Worm (Caenorhabditis elegans) whole organism, L1 larva: ENCODE results near the gene twk-7.

Experiments used
- C04F5.9 ChIP-seq: sonication (generic microtip); optimal IDR thresholded peaks from 2 replicates; lab custom pipeline; 2016; ENCODE audit warnings: missing genetic modification characterization, missing compliant biosample characterization
- C16A3.4 ChIP-seq: fragments of 150-350 bp; optimal IDR thresholded peaks from 2 replicates; lab custom pipeline; 2014; ENCODE audit warnings: missing biosample characterization, missing genetic modification characterization
- alr-1 ChIP-seq: fragments of 200-800 bp; sonication (Bioruptor generic); optimal IDR thresholded peaks from 2 replicates; lab custom pipeline; 2018; ENCODE audit warnings: borderline replicate concordance, mild to moderate bottlenecking, missing genetic modification characterization, missing compliant biosample characterization
- aly-2 ChIP-seq: fragments of 150-350 bp; optimal IDR thresholded peaks from 2 replicates; lab custom pipeline; 2014; ENCODE audit warnings: missing biosample characterization, missing genetic modification characterization
- ama-1 ChIP-seq: fragments of 150-350 bp; optimal IDR thresholded peaks from 2 replicates; lab custom pipeline; 2014
- ceh-88 ChIP-seq: fragments of 200-800 bp; sonication (Bioruptor generic); IDR thresholded peaks from 2 replicates; pipeline ENCODE4 v1.3.6; 2022; ENCODE audit warnings: missing genetic modification characterization, missing compliant biosample characterization
- ceh-90 ChIP-seq: sonication (generic microtip); optimal IDR thresholded peaks from 2 replicates; lab custom pipeline; 2016; ENCODE audit warnings: missing genetic modification characterization, missing compliant biosample characterization
- dpl-1 ChIP-seq, 3 experiments: fragments of 150-350 bp in 2 of 3; sonication (generic microtip) in 1 of 3; optimal IDR thresholded peaks; 2 replicates each; lab custom pipeline; 2014 to 2017; ENCODE audit warnings: missing biosample characterization in 3 of 3, missing genetic modification characterization in 3 of 3, missing genetic modification reagents in 3 of 3
- dsc-1 ChIP-seq: sonication (generic microtip); optimal IDR thresholded peaks from 2 replicates; lab custom pipeline; 2016; ENCODE audit warnings: mild to moderate bottlenecking, missing genetic modification characterization, missing compliant biosample characterization
- efl-1 ChIP-seq, 4 experiments: fragments of 150-350 bp; optimal IDR thresholded peaks in 3 of 4; peaks in 1 of 4; 1 replicate in 1 of 4; 2 replicates in 3 of 4; lab custom pipeline; 2014; ENCODE audit warnings: missing biosample characterization in 2 of 4, missing genetic modification characterization in 2 of 4, missing genetic modification reagents in 2 of 4
- efl-3 ChIP-seq: fragments of 200-800 bp; sonication (Bioruptor generic); optimal IDR thresholded peaks from 2 replicates; lab custom pipeline; 2018; ENCODE audit warnings: mild to moderate bottlenecking, missing genetic modification characterization, missing compliant biosample characterization
- egl-13 ChIP-seq: sonication (generic microtip); optimal IDR thresholded peaks from 2 replicates; lab custom pipeline; 2016; ENCODE audit warnings: missing genotype, missing genetic modification reagents, missing genetic modification characterization, missing compliant biosample characterization
- elt-2 ChIP-seq: sonication (generic microtip); optimal IDR thresholded peaks from 2 replicates; lab custom pipeline; 2016; ENCODE audit warnings: missing genetic modification characterization, mild to moderate bottlenecking, inconsistent platforms, missing compliant biosample characterization, missing genetic modification reagents
- elt-3 ChIP-seq, 6 experiments: fragments of 150-350 bp in 1 of 6; sonication (generic microtip); optimal IDR thresholded peaks; 2 replicates each; lab custom pipeline; 2017 to 2018; ENCODE audit warnings: missing biosample characterization in 6 of 6, missing genetic modification characterization in 6 of 6, inconsistent platforms in 1 of 6
- fkh-10 ChIP-seq: sonication (generic microtip); optimal IDR thresholded peaks from 2 replicates; lab custom pipeline; 2017; ENCODE audit warnings: missing biosample characterization, missing genetic modification reagents, missing genetic modification characterization
- hpl-2 ChIP-seq: fragments of 150-350 bp; optimal IDR thresholded peaks from 2 replicates; lab custom pipeline; 2014; ENCODE audit warnings: missing biosample characterization, missing genetic modification reagents, missing genetic modification characterization
- lin-13 ChIP-seq: fragments of 150-350 bp; optimal IDR thresholded peaks from 2 replicates; lab custom pipeline; 2014; ENCODE audit warnings: missing biosample characterization, missing genetic modification reagents, missing genetic modification characterization
- lin-14 ChIP-seq: fragments of 200-800 bp; sonication (Bioruptor generic); optimal IDR thresholded peaks from 2 replicates; lab custom pipeline; 2018; ENCODE audit warnings: mild to moderate bottlenecking, missing genetic modification characterization, moderate library complexity, missing compliant biosample characterization
- lin-15B ChIP-seq: fragments of 150-350 bp; sonication (generic microtip); optimal IDR thresholded peaks from 3 replicates; lab custom pipeline; 2014; ENCODE audit warnings: missing biosample characterization, missing genetic modification characterization
- lin-35 ChIP-seq, 2 experiments: fragments of 150-350 bp; optimal IDR thresholded peaks; 2 replicates each; lab custom pipeline; 2014; ENCODE audit warnings: missing biosample characterization in 2 of 2, missing genetic modification characterization in 2 of 2, missing genetic modification reagents in 2 of 2
- lin-39 ChIP-seq: fragments of 150-350 bp; optimal IDR thresholded peaks from 2 replicates; lab custom pipeline; 2014; ENCODE audit warnings: missing biosample characterization, missing genetic modification reagents, missing genetic modification characterization
- lir-3 ChIP-seq: sonication (generic microtip); optimal IDR thresholded peaks from 2 replicates; lab custom pipeline; 2016; ENCODE audit warnings: mild to moderate bottlenecking, missing genetic modification characterization, moderate library complexity, missing compliant biosample characterization; ENCODE audit not compliant: poor library complexity
- lsy-2 ChIP-seq, 2 experiments: fragments of 150-350 bp; optimal IDR thresholded peaks; 2 replicates each; lab custom pipeline; 2014; ENCODE audit warnings: missing biosample characterization in 2 of 2, missing genetic modification characterization in 2 of 2
- mdl-1 ChIP-seq, 2 experiments: fragments of 150-350 bp; optimal IDR thresholded peaks; 2 replicates each; lab custom pipeline; 2014 to 2017; ENCODE audit warnings: missing biosample characterization in 2 of 2, missing genetic modification characterization in 2 of 2, inconsistent platforms in 1 of 2
- nhr-11 ChIP-seq: fragments of 150-350 bp; optimal IDR thresholded peaks from 2 replicates; lab custom pipeline; 2014; ENCODE audit warnings: missing biosample characterization, missing genetic modification characterization
- nhr-19 ChIP-seq: fragments of 200-800 bp; sonication (Bioruptor generic); conservative IDR thresholded peaks from 2 replicates; pipeline ENCODE4 v1.3.6; 2022; ENCODE audit warnings: missing genetic modification characterization, missing compliant biosample characterization
- nhr-20 ChIP-seq: sonication (generic microtip); optimal IDR thresholded peaks from 2 replicates; lab custom pipeline; 2016; ENCODE audit warnings: mild to moderate bottlenecking, missing genetic modification characterization, missing compliant biosample characterization
- nhr-47 ChIP-seq: sonication (generic microtip); optimal IDR thresholded peaks from 2 replicates; lab custom pipeline; 2016; ENCODE audit warnings: mild to moderate bottlenecking, missing genetic modification characterization, moderate library complexity, missing compliant biosample characterization
- nhr-71 ChIP-seq: sonication (generic microtip); optimal IDR thresholded peaks from 2 replicates; lab custom pipeline; 2016; ENCODE audit warnings: mild to moderate bottlenecking, missing genetic modification characterization, moderate library complexity, missing compliant biosample characterization
- nhr-85 ChIP-seq: sonication (generic microtip); peaks from one replicate; lab custom pipeline; 2016; ENCODE audit warnings: missing genetic modification characterization, inconsistent platforms, missing compliant biosample characterization
- nhr-90 ChIP-seq: sonication (generic microtip); optimal IDR thresholded peaks from 2 replicates; lab custom pipeline; 2016; ENCODE audit warnings: mild to moderate bottlenecking, missing genetic modification characterization, missing compliant biosample characterization; ENCODE audit not compliant: poor library complexity
- pag-3 ChIP-seq: sonication (generic microtip); optimal IDR thresholded peaks from 2 replicates; lab custom pipeline; 2017; ENCODE audit warnings: missing genetic modification characterization, mild to moderate bottlenecking, missing compliant biosample characterization, antibody characterized with exemption, borderline replicate concordance; ENCODE audit not compliant: insufficient read depth
- rnt-1 ChIP-seq: sonication (generic microtip); optimal IDR thresholded peaks from 2 replicates; lab custom pipeline; 2016; ENCODE audit warnings: mild to moderate bottlenecking, missing genetic modification characterization, moderate library complexity, missing compliant biosample characterization
- skn-1 ChIP-seq: fragments of 150-350 bp; optimal IDR thresholded peaks from 2 replicates; lab custom pipeline; 2014; ENCODE audit warnings: missing biosample characterization, missing genetic modification characterization
- snu-23 ChIP-seq: sonication (generic microtip); optimal IDR thresholded peaks from 2 replicates; lab custom pipeline; 2016; ENCODE audit warnings: missing genetic modification characterization, missing compliant biosample characterization
- sox-4 ChIP-seq: sonication (generic microtip); optimal IDR thresholded peaks from 2 replicates; lab custom pipeline; 2016; ENCODE audit warnings: missing genetic modification characterization, missing compliant biosample characterization
- sup-37 ChIP-seq: fragments of 200-800 bp; sonication (Bioruptor generic); optimal IDR thresholded peaks from 2 replicates; lab custom pipeline; 2018; ENCODE audit warnings: mild to moderate bottlenecking, missing genetic modification characterization, missing compliant biosample characterization
- swsn-7 ChIP-seq: sonication (generic microtip); optimal IDR thresholded peaks from 2 replicates; lab custom pipeline; 2016; ENCODE audit warnings: missing genetic modification characterization, missing compliant biosample characterization
- tbx-2 ChIP-seq: sonication (generic microtip); optimal IDR thresholded peaks from 2 replicates; lab custom pipeline; 2016; ENCODE audit warnings: missing genetic modification characterization, missing compliant biosample characterization
- unc-130 ChIP-seq: fragments of 150-350 bp; optimal IDR thresholded peaks from 2 replicates; lab custom pipeline; 2017; ENCODE audit warnings: missing biosample characterization, missing genetic modification characterization, inconsistent platforms
- vab-15 ChIP-seq: sonication (generic microtip); optimal IDR thresholded peaks from 2 replicates; lab custom pipeline; 2017; ENCODE audit warnings: missing genotype, mild to moderate bottlenecking, missing genetic modification characterization, missing compliant biosample characterization
- xbp-1 ChIP-seq: sonication (generic microtip); optimal IDR thresholded peaks from 2 replicates; lab custom pipeline; 2016; ENCODE audit warnings: missing genetic modification characterization, missing compliant biosample characterization
- ztf-11 ChIP-seq, 2 experiments: sonication (generic microtip); optimal IDR thresholded peaks; 2 replicates each; lab custom pipeline; 2016 to 2017; ENCODE audit warnings: missing genetic modification characterization in 2 of 2, missing biosample characterization in 1 of 2, missing compliant biosample characterization in 1 of 2

twk-7 gene

ce11 chrIII:8653457-8653856 lies 9.9 kb upstream of the twk-7 start:
- no peak for TF ChIP-seq dpl-1 (GFP tag; optimal IDR thresholded peaks at IDR 0.05; lab: Kevin White, UChicago)
- no peak for TF ChIP-seq mdl-1 (tag; optimal IDR thresholded peaks at IDR 0.05; lab: Kevin White, UChicago)
- no peak for TF ChIP-seq lir-3 (tag; lab: Kevin White, UChicago)
- TF ChIP-seq vab-15 (tag; lab: Kevin White, UChicago), result no peak
- no peak for TF ChIP-seq nhr-71
- TF ChIP-seq ama-1 (lab: Kevin White, UChicago), result no peak
- no peak for TF ChIP-seq nhr-11 (tag; lab: Kevin White, UChicago)
- no peak for TF ChIP-seq elt-2 (tag; lab: Kevin White, UChicago)
- TF ChIP-seq, all 84 proteins: peak for 0

DNA sequence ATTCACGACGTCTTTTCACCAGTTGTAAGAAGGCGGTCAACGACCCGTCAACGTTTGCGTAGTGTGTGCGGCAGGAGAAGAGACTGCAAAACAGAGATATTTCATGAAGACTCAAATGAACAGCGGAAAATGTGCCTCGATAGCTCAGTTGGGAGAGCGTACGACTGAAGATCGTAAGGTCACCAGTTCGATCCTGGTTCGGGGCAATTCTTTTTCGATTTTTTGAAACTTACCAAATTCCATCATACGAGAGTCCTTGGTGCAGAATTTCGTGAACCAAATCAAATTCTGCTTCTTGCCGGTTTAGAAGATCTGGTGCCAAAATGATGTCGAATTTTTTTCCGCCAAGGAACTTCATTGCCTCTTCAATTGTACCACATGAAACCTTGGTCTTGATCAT lies 9.4 kb upstream of the twk-7 start:
- TF ChIP-seq lsy-2 (tag; optimal IDR thresholded peaks at IDR 0.05; lab: Kevin White, UChicago) (peak; percentile 23 to 45), ama-1 (lab: Kevin White, UChicago) (peak; percentile 1), C16A3.4 (tag; lab: Kevin White, UChicago) (peak; percentile 23), dsc-1 (peak; percentile 39), rnt-1 (tag; lab: Kevin White, UChicago) (peak; percentile 42), elt-3 (tag; optimal IDR thresholded peaks at IDR 0.05; lab: Kevin White, UChicago) (no peak), swsn-7 (tag; lab: Kevin White, UChicago) (peak; percentile 31), nhr-47 (tag; lab: Kevin White, UChicago) (peak; percentile 38), snu-23 (peak; percentile 46), hpl-2 (no peak), efl-1 (optimal IDR thresholded peaks at IDR 0.05; lab: Kevin White, UChicago) (peak; percentile 14 to 38), efl-1 (GFP tag; optimal IDR thresholded peaks at IDR 0.05 in 1 of 2; lab: Kevin White, UChicago) (peak; percentile 7 to 8), lin-35 (GFP tag; optimal IDR thresholded peaks at IDR 0.05; lab: Kevin White, UChicago) (peak; percentile 27 to 62), ceh-88 (no peak), nhr-20 (tag; lab: Kevin White, UChicago) (peak; percentile 34), pag-3 (no peak), ztf-11 (tag; optimal IDR thresholded peaks at IDR 0.05; lab: Kevin White, UChicago) (no peak), mdl-1 (tag; optimal IDR thresholded peaks at IDR 0.05; lab: Kevin White, UChicago) (peak in 1 of 2 experiments; percentile 4), lin-14 (GFP tag; lab: Kevin White, UChicago) (peak; percentile 36), xbp-1 (tag; lab: Kevin White, UChicago) (peak; percentile 12), alr-1 (tag; lab: Kevin White, UChicago) (no peak), lin-13 (GFP tag; lab: Kevin White, UChicago) (peak; percentile 12), aly-2 (peak; percentile 2), lin-15B (tag; lab: Kevin White, UChicago) (no peak), lin-39 (no peak), nhr-85 (tag; lab: Kevin White, UChicago) (peak; percentile 80), vab-15 (tag; lab: Kevin White, UChicago) (no peak), C04F5.9 (no peak), sox-4 (no peak), nhr-71 (peak; percentile 54), fkh-10 (GFP tag; lab: Kevin White, UChicago) (no peak), skn-1 (tag; lab: Kevin White, UChicago) (no peak), dpl-1 (GFP tag; optimal IDR thresholded peaks at IDR 0.05; lab: Kevin White, UChicago) (peak in 2 of 3 experiments; percentile 12 to 23)

ce11 chrIII:8652112-8652694 lies 8.7 kb upstream of the twk-7 start:
- peak; percentile 19 for TF ChIP-seq nhr-85 (tag; lab: Kevin White, UChicago)
- TF ChIP-seq sup-37 (GFP tag; lab: Kevin White, UChicago), result no peak
- peak; percentile 0 for TF ChIP-seq nhr-20 (tag; lab: Kevin White, UChicago)
- 0 out of 2 replicates have a peak, but pooled peaks have one; percentile 31 for TF ChIP-seq ceh-88
- TF ChIP-seq egl-13 (tag; lab: Kevin White, UChicago), result no peak
- peak; percentile 3 for TF ChIP-seq elt-2 (tag; lab: Kevin White, UChicago)
- TF ChIP-seq nhr-90 (tag; lab: Kevin White, UChicago), result peak; percentile 47
- TF ChIP-seq nhr-19 (GFP tag; lab: Robert Waterston, UW), result peak; percentile 14; the same call in 1 of the 2 replicates
- no peak for TF ChIP-seq efl-3 (GFP tag; lab: Kevin White, UChicago)
- no peak for TF ChIP-seq dsc-1
- TF ChIP-seq ceh-90 (tag; lab: Kevin White, UChicago), result no peak
- TF ChIP-seq unc-130, result no peak
- TF ChIP-seq tbx-2 (tag; lab: Kevin White, UChicago), result peak; percentile 13
- peak; percentile 88 for TF ChIP-seq ama-1 (lab: Kevin White, UChicago)
